Worm (Caenorhabditis elegans) whole organism, young adult: ENCODE results near the gene aexr-1.
A peak's percentile ranks its signal among the peaks of the same experiment; 100 is the strongest.

Source experiments
- B0019.2 ChIP-seq: fragments of 200-800 bp; sonication (Bioruptor generic); conservative IDR thresholded peaks from 2 replicates; pipeline ENCODE4 v1.3.6; 2022; ENCODE audit warnings: missing genetic modification reagents, missing genetic modification characterization, missing compliant biosample characterization
- B0035.1 ChIP-seq: sonication (generic microtip); optimal IDR thresholded peaks from 2 replicates; lab custom pipeline; 2016; ENCODE audit warnings: missing genetic modification characterization, mild to moderate bottlenecking, missing compliant biosample characterization, missing genotype, missing genetic modification reagents
- C06A6.2 ChIP-seq: fragments of 200-800 bp; sonication (Bioruptor generic); conservative IDR thresholded peaks from 2 replicates; pipeline ENCODE4 v1.3.6; 2022; ENCODE audit warnings: missing genetic modification characterization, missing compliant biosample characterization
- F10E7.11 ChIP-seq: sonication (generic microtip); optimal IDR thresholded peaks from 2 replicates; lab custom pipeline; 2017; ENCODE audit warnings: mild to moderate bottlenecking, missing genetic modification characterization, moderate library complexity, missing compliant biosample characterization
- F39B2.1 ChIP-seq: fragments of 200-800 bp; sonication (Bioruptor generic); IDR thresholded peaks from 2 replicates; pipeline ENCODE4 v1.3.6; 2022; ENCODE audit warnings: missing genetic modification reagents, missing genetic modification characterization, missing compliant biosample characterization
- F49E8.2 ChIP-seq: sonication (generic microtip); optimal IDR thresholded peaks from 3 replicates; lab custom pipeline; 2017; ENCODE audit warnings: missing genetic modification characterization, mild to moderate bottlenecking, missing compliant biosample characterization, antibody characterized with exemption, moderate library complexity; ENCODE audit not compliant: insufficient read depth
- F52B5.7 ChIP-seq: sonication (generic microtip); optimal IDR thresholded peaks from 2 replicates; lab custom pipeline; 2016; ENCODE audit warnings: mild to moderate bottlenecking, missing genetic modification characterization, missing compliant biosample characterization
- F57A8.1 ChIP-seq: fragments of 200-800 bp; sonication (Bioruptor generic); optimal IDR thresholded peaks from 2 replicates; lab custom pipeline; 2018; ENCODE audit warnings: mild to moderate bottlenecking, missing genetic modification characterization, moderate library complexity, missing compliant biosample characterization
- K11D2.4 ChIP-seq: fragments of 200-800 bp; sonication (Bioruptor generic); IDR thresholded peaks from 2 replicates; pipeline ENCODE4 v1.3.6; 2022; ENCODE audit warnings: missing genetic modification reagents, missing genetic modification characterization, missing compliant biosample characterization
- K12H6.12 ChIP-seq: fragments of 200-800 bp; sonication (Bioruptor generic); optimal IDR thresholded peaks from 2 replicates; lab custom pipeline; 2018; ENCODE audit warnings: mild to moderate bottlenecking, missing genetic modification characterization, missing compliant biosample characterization
- ama-1 ChIP-seq, 3 experiments: fragments of 150-350 bp in 1 of 3; sonication (generic microtip) in 2 of 3; optimal IDR thresholded peaks; 2 replicates each; lab custom pipeline; 2014 to 2018; ENCODE audit warnings: missing biosample characterization in 2 of 3, missing genetic modification characterization in 2 of 3, missing genetic modification reagents in 2 of 3
- aptf-2 ChIP-seq: fragments of 200-800 bp; sonication (Bioruptor generic); conservative IDR thresholded peaks from 2 replicates; pipeline ENCODE4 v1.3.6; 2022; ENCODE audit warnings: missing genetic modification reagents, missing genetic modification characterization, missing compliant biosample characterization
- aptf-3 ChIP-seq: fragments of 200-800 bp; sonication (Bioruptor generic); IDR thresholded peaks from 2 replicates; pipeline ENCODE4 v1.3.6; 2022; ENCODE audit warnings: missing genetic modification characterization, missing compliant biosample characterization
- atf-7 ChIP-seq: sonication (generic microtip); optimal IDR thresholded peaks from 2 replicates; lab custom pipeline; 2017; ENCODE audit warnings: mild to moderate bottlenecking, missing genetic modification characterization, missing compliant biosample characterization
- athp-1 ChIP-seq: sonication (generic microtip); optimal IDR thresholded peaks from 2 replicates; lab custom pipeline; 2017; ENCODE audit warnings: mild to moderate bottlenecking, missing genetic modification characterization, missing compliant biosample characterization
- attf-5 ChIP-seq: fragments of 200-800 bp; sonication (Bioruptor generic); optimal IDR thresholded peaks from 2 replicates; lab custom pipeline; 2018; ENCODE audit warnings: mild to moderate bottlenecking, missing genetic modification characterization, missing compliant biosample characterization
- attf-6 ChIP-seq: fragments of 200-800 bp; sonication (Bioruptor generic); IDR thresholded peaks from 2 replicates; pipeline ENCODE4 v1.3.6; 2022; ENCODE audit warnings: missing genetic modification reagents, missing genetic modification characterization, missing compliant biosample characterization
- bed-2 ChIP-seq: fragments of 200-800 bp; sonication (Bioruptor generic); IDR thresholded peaks from 2 replicates; pipeline ENCODE4 v1.3.6; 2022; ENCODE audit warnings: missing genetic modification reagents, missing genetic modification characterization, missing compliant biosample characterization
- cebp-1 ChIP-seq, 2 experiments: fragments of 200-800 bp in 1 of 2; sonication (Bioruptor generic) in 1 of 2; sonication (generic microtip) in 1 of 2; IDR thresholded peaks in 1 of 2; optimal IDR thresholded peaks in 1 of 2; 2 replicates each; pipeline versions ENCODE4 v1.3.6 to Lab custom; 2017 to 2022; ENCODE audit warnings: missing compliant biosample characterization in 2 of 2, missing genetic modification characterization in 2 of 2, mild to moderate bottlenecking in 1 of 2, missing genetic modification reagents in 1 of 2, moderate library complexity in 1 of 2
- cebp-2 ChIP-seq: fragments of 200-800 bp; sonication (Bioruptor generic); IDR thresholded peaks from 2 replicates; pipeline ENCODE4 v1.3.6; 2022; ENCODE audit warnings: missing genetic modification characterization, missing compliant biosample characterization
- dpff-1 ChIP-seq: sonication (generic microtip); optimal IDR thresholded peaks from 2 replicates; lab custom pipeline; 2017; ENCODE audit warnings: mild to moderate bottlenecking, missing genetic modification characterization, missing compliant biosample characterization
- egl-18 ChIP-seq: fragments of 200-800 bp; sonication (Bioruptor generic); IDR thresholded peaks from 2 replicates; pipeline ENCODE4 v1.3.6; 2022; ENCODE audit warnings: missing genetic modification reagents, missing genetic modification characterization, missing compliant biosample characterization
- egl-44 ChIP-seq: fragments of 200-800 bp; sonication (Bioruptor generic); IDR thresholded peaks from 2 replicates; pipeline ENCODE4 v1.3.6; 2022; ENCODE audit warnings: missing genetic modification reagents, missing genetic modification characterization, missing compliant biosample characterization
- fkh-3 ChIP-seq: sonication (generic microtip); optimal IDR thresholded peaks from 2 replicates; lab custom pipeline; 2016; ENCODE audit warnings: mild to moderate bottlenecking, missing genetic modification characterization, missing compliant biosample characterization
- gei-17 ChIP-seq: fragments of 200-800 bp; sonication (Bioruptor generic); optimal IDR thresholded peaks from 2 replicates; lab custom pipeline; 2018; ENCODE audit warnings: mild to moderate bottlenecking, missing genetic modification characterization, missing compliant biosample characterization
- hlh-26 ChIP-seq: fragments of 200-800 bp; sonication (Bioruptor generic); conservative IDR thresholded peaks from 2 replicates; pipeline ENCODE4 v1.3.6; 2022; ENCODE audit warnings: missing genetic modification reagents, missing genetic modification characterization, missing compliant biosample characterization
- hmg-20 ChIP-seq: fragments of 200-800 bp; sonication (Bioruptor generic); IDR thresholded peaks from 2 replicates; pipeline ENCODE4 v1.3.6; 2022; ENCODE audit warnings: missing genetic modification reagents, missing genetic modification characterization, missing compliant biosample characterization
- let-607 ChIP-seq, 2 experiments: fragments of 200-800 bp in 1 of 2; sonication (Bioruptor generic) in 1 of 2; sonication (generic microtip) in 1 of 2; optimal IDR thresholded peaks; 2 replicates each; lab custom pipeline; 2016 to 2018; ENCODE audit warnings: mild to moderate bottlenecking in 2 of 2, missing compliant biosample characterization in 2 of 2, missing genetic modification characterization in 2 of 2, moderate library complexity in 2 of 2, missing genotype in 1 of 2
- lin-35 ChIP-seq, 3 experiments: fragments of 150-350 bp in 2 of 3; sonication (generic microtip) in 1 of 3; optimal IDR thresholded peaks; 2 replicates each; lab custom pipeline; 2014 to 2018; ENCODE audit warnings: missing biosample characterization in 3 of 3, missing genetic modification characterization in 3 of 3, missing genetic modification reagents in 3 of 3
- lin-54 ChIP-seq: fragments of 200-800 bp; sonication (Bioruptor generic); optimal IDR thresholded peaks from 2 replicates; lab custom pipeline; 2018; ENCODE audit warnings: mild to moderate bottlenecking, missing genetic modification characterization, missing compliant biosample characterization
- lsy-27 ChIP-seq: sonication (generic microtip); optimal IDR thresholded peaks from 2 replicates; lab custom pipeline; 2017; ENCODE audit warnings: missing genetic modification characterization, mild to moderate bottlenecking, missing compliant biosample characterization, antibody characterized with exemption, missing genotype, borderline replicate concordance; ENCODE audit not compliant: insufficient read depth
- madf-10 ChIP-seq: sonication (generic microtip); optimal IDR thresholded peaks from 2 replicates; lab custom pipeline; 2016; ENCODE audit warnings: mild to moderate bottlenecking, missing genetic modification characterization, missing compliant biosample characterization
- mcd-1 ChIP-seq: fragments of 200-800 bp; sonication (Bioruptor generic); IDR thresholded peaks from 2 replicates; pipeline ENCODE4 v1.3.6; 2022; ENCODE audit warnings: missing genetic modification reagents, missing genetic modification characterization, missing compliant biosample characterization
- mel-28 ChIP-seq: sonication (generic microtip); optimal IDR thresholded peaks from 2 replicates; lab custom pipeline; 2016; ENCODE audit warnings: borderline replicate concordance, mild to moderate bottlenecking, missing genetic modification characterization, missing compliant biosample characterization
- nhr-120 ChIP-seq: fragments of 200-800 bp; sonication (Bioruptor generic); IDR thresholded peaks from 2 replicates; pipeline ENCODE4 v1.3.6; 2022; ENCODE audit warnings: missing genetic modification characterization, missing compliant biosample characterization
- nhr-179 ChIP-seq: sonication (generic microtip); optimal IDR thresholded peaks from 2 replicates; lab custom pipeline; 2016; ENCODE audit warnings: mild to moderate bottlenecking, missing genetic modification characterization, missing compliant biosample characterization
- rec-8 ChIP-seq, 2 experiments: sonication (generic microtip); optimal IDR thresholded peaks; 2 replicates each; lab custom pipeline; 2016; ENCODE audit warnings: mild to moderate bottlenecking in 2 of 2, missing genetic modification characterization in 2 of 2, missing genetic modification reagents in 2 of 2, missing genotype in 2 of 2, missing biosample characterization in 1 of 2, missing compliant biosample characterization in 1 of 2, moderate library complexity in 1 of 2
- repo-1 ChIP-seq: sonication (generic microtip); optimal IDR thresholded peaks from 2 replicates; lab custom pipeline; 2017; ENCODE audit warnings: mild to moderate bottlenecking, missing genetic modification characterization, missing compliant biosample characterization
- rpc-1 ChIP-seq, 2 experiments: fragments of 150-350 bp in 1 of 2; sonication (generic microtip) in 1 of 2; optimal IDR thresholded peaks; 2 replicates each; lab custom pipeline; 2014 to 2018; ENCODE audit warnings: missing biosample characterization in 1 of 2, missing genetic modification characterization in 1 of 2, missing genetic modification reagents in 1 of 2, missing genotype in 1 of 2
- snpc-4 ChIP-seq, 5 experiments: fragments of 150-350 bp in 1 of 5; sonication (generic microtip) in 4 of 5; optimal IDR thresholded peaks; 2 replicates each; lab custom pipeline; 2014 to 2018; ENCODE audit warnings: missing genetic modification characterization in 5 of 5, missing biosample characterization in 3 of 5, antibody characterized with exemption in 2 of 5, mild to moderate bottlenecking in 2 of 5, missing compliant biosample characterization in 2 of 5, missing genotype in 2 of 5, moderate library complexity in 2 of 5, missing genetic modification reagents in 1 of 5
- somi-1 ChIP-seq: fragments of 200-800 bp; sonication (Bioruptor generic); optimal IDR thresholded peaks from 2 replicates; lab custom pipeline; 2018; ENCODE audit warnings: mild to moderate bottlenecking, missing genetic modification characterization, missing compliant biosample characterization
- tbp1 ChIP-seq: fragments of 200-800 bp; sonication (Bioruptor generic); optimal IDR thresholded peaks from 2 replicates; lab custom pipeline; 2018; ENCODE audit warnings: mild to moderate bottlenecking, missing genetic modification characterization, missing compliant biosample characterization
- unc-130 ChIP-seq: sonication (generic microtip); optimal IDR thresholded peaks from 2 replicates; lab custom pipeline; 2016; ENCODE audit warnings: missing genetic modification reagents, missing genetic modification characterization, missing compliant biosample characterization
- zfh-2 ChIP-seq: fragments of 200-800 bp; sonication (Bioruptor generic); conservative IDR thresholded peaks from 2 replicates; pipeline ENCODE4 v1.3.6; 2022; ENCODE audit warnings: missing genetic modification reagents, missing genetic modification characterization, missing compliant biosample characterization
- ztf-28 ChIP-seq: fragments of 200-800 bp; sonication (Bioruptor generic); IDR thresholded peaks from 2 replicates; pipeline ENCODE4 v1.3.6; 2022; ENCODE audit warnings: missing genetic modification reagents, missing genetic modification characterization, missing compliant biosample characterization
- ztf-6 ChIP-seq: fragments of 200-800 bp; sonication (Bioruptor generic); IDR thresholded peaks from 2 replicates; pipeline ENCODE4 v1.3.6; 2022; ENCODE audit warnings: missing genetic modification reagents, missing genetic modification characterization, missing compliant biosample characterization

The aexr-1 gene

DNA sequence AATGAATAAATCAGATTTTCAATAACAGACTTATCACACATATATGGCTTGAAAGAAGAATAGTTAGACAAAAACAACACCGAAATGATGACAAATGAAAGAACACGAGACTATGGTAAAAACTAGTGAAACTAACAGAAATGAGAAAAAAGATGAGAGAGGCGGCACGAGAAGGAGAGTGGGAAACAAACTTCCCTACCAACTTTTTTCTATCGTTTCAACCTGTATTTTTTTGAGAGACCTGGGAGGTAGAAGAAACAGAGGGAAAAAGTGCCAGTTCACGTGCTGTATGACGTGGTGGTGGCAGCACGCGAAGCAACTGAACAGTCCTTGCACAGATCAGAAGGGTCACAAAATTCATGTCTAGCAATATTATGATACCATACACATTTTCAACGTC lies 7.7 kb upstream of the aexr-1 start (continued):
- TF ChIP-seq K11D2.4 (0 out of 2 replicates have a peak, but pooled peaks have one; percentile 34), rec-8 (tag; optimal IDR thresholded peaks at IDR 0.05; lab: Kevin White, UChicago) (no peak), atf-7 (tag; lab: Kevin White, UChicago) (peak; percentile 28), aptf-3 (GFP tag; lab: Robert Waterston, UW) (no peak), bed-2 (no peak), egl-18 (no peak), attf-5 (GFP tag; lab: Kevin White, UChicago) (peak; percentile 37), B0019.2 (GFP tag; lab: Robert Waterston, UW) (no peak), gei-17 (no peak), repo-1 (no peak), nhr-120 (GFP tag; lab: Robert Waterston, UW) (no peak), athp-1 (tag; lab: Kevin White, UChicago) (no peak), ama-1 (optimal IDR thresholded peaks at IDR 0.05; lab: Kevin White, UChicago) (no peak), ama-1 (GFP tag; optimal IDR thresholded peaks at IDR 0.05; lab: Kevin White, UChicago) (no peak), hlh-26 (no peak), rpc-1 (optimal IDR thresholded peaks at IDR 0.05; lab: Kevin White, UChicago) (no peak), rpc-1 (tag; optimal IDR thresholded peaks at IDR 0.05; lab: Kevin White, UChicago) (no peak), dpff-1 (tag; lab: Kevin White, UChicago) (no peak), unc-130 (GFP tag; lab: Kevin White, UChicago) (no peak), mcd-1 (no peak), C06A6.2 (GFP tag; lab: Robert Waterston, UW) (no peak), somi-1 (GFP tag; lab: Kevin White, UChicago) (peak; percentile 58), ztf-28 (no peak), cebp-1 (GFP tag; IDR thresholded peaks at IDR 0.05; lab: Robert Waterston, UW) (0 out of 2 replicates have a peak, but pooled peaks have one; percentile 41), cebp-1 (tag; optimal IDR thresholded peaks at IDR 0.05; lab: Kevin White, UChicago) (peak; percentile 67), nhr-179 (tag; lab: Kevin White, UChicago) (no peak), fkh-3 (no peak), F49E8.2 (no peak), attf-6 (no peak), B0035.1 (no peak), ztf-6 (no peak), hmg-20 (GFP tag; lab: Robert Waterston, UW) (no peak), egl-44 (GFP tag; lab: Robert Waterston, UW) (no peak), lsy-27 (tag; lab: Kevin White, UChicago) (no peak), F39B2.1 (GFP tag; lab: Robert Waterston, UW) (no peak), F52B5.7 (tag; lab: Kevin White, UChicago) (no peak), lin-35 (GFP tag; optimal IDR thresholded peaks at IDR 0.05; lab: Kevin White, UChicago) (no peak), madf-10 (tag; lab: Kevin White, UChicago) (no peak), let-607 (tag; optimal IDR thresholded peaks at IDR 0.05; lab: Kevin White, UChicago) (no peak), zfh-2 (GFP tag; lab: Robert Waterston, UW) (no peak), aptf-2 (GFP tag; lab: Robert Waterston, UW) (no peak), cebp-2 (no peak), F57A8.1 (GFP tag; lab: Kevin White, UChicago) (no peak), F10E7.11 (tag; lab: Kevin White, UChicago) (no peak), K12H6.12 (tag; lab: Kevin White, UChicago) (no peak), tbp1 (GFP tag; lab: Kevin White, UChicago) (no peak), mel-28 (no peak), lin-54 (GFP tag; lab: Kevin White, UChicago) (no peak), snpc-4 (GFP tag; optimal IDR thresholded peaks at IDR 0.05; lab: Kevin White, UChicago) (no peak), snpc-4 (tag; optimal IDR thresholded peaks at IDR 0.05; lab: Kevin White, UChicago) (no peak)
